Worm (Caenorhabditis elegans) whole organism, late embryonic: ENCODE results near the gene cpsf-1.
A peak's percentile ranks its signal among the peaks of the same experiment; 100 is the strongest.

Experiments used
- dmd-4 ChIP-seq: sonication (generic microtip); optimal IDR thresholded peaks from 2 replicates; lab custom pipeline; 2016; ENCODE audit warnings: borderline replicate concordance, missing genetic modification characterization, missing compliant biosample characterization
- elt-2 ChIP-seq: sonication (generic microtip); optimal IDR thresholded peaks from 2 replicates; lab custom pipeline; 2016; ENCODE audit warnings: missing genetic modification reagents, missing genetic modification characterization, missing compliant biosample characterization
- fkh-6 ChIP-seq: sonication (generic microtip); optimal IDR thresholded peaks from 2 replicates; lab custom pipeline; 2016; ENCODE audit warnings: missing genetic modification characterization, missing compliant biosample characterization
- odd-2 ChIP-seq: sonication (generic microtip); optimal IDR thresholded peaks from 2 replicates; lab custom pipeline; 2017; ENCODE audit warnings: antibody characterized with exemption, mild to moderate bottlenecking, missing genetic modification characterization, missing compliant biosample characterization
- pha-4 ChIP-seq: fragments of 150-350 bp; optimal IDR thresholded peaks from 2 replicates; lab custom pipeline; 2018; ENCODE audit warnings: missing biosample characterization, missing genetic modification reagents, missing genetic modification characterization
- pqm-1 ChIP-seq: sonication (generic microtip); optimal IDR thresholded peaks from 2 replicates; lab custom pipeline; 2016; ENCODE audit warnings: missing genetic modification characterization, missing compliant biosample characterization
- rnt-1 ChIP-seq: sonication (generic microtip); optimal IDR thresholded peaks from 2 replicates; lab custom pipeline; 2016; ENCODE audit warnings: missing genetic modification characterization, missing compliant biosample characterization
- unc-3 ChIP-seq, 2 experiments: fragments of 200-800 bp in 1 of 2; sonication (Bioruptor generic) in 1 of 2; sonication (generic microtip) in 1 of 2; conservative IDR thresholded peaks in 1 of 2; optimal IDR thresholded peaks in 1 of 2; 2 replicates each; pipeline versions ENCODE4 v1.3.6 to Lab custom; 2016 to 2022; ENCODE audit warnings: missing compliant biosample characterization in 2 of 2, missing genetic modification characterization in 2 of 2, missing genetic modification reagents in 1 of 2

DNA sequence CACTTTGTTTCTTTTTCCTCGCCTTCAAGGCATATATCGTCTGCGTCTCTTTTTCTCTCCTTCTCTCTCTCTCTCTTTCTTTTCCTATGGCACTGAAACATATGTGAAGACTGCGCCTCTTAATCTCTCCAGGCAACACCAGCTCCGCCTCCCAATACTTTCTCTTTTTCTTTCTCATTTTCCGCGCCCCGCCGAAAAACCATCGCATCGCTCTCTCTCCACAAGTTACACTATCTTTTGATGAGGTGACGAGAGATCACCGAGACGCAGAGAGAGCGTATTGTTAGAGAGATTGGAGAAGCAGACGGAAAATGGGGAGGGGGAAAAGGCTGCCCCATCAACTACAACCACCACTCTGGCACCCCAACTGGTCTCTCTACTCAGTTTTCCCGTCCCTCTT, 16.0 kb upstream of the cpsf-1 start:
- TF ChIP-seq dmd-4 (tag; lab: Kevin White, UChicago) (peak; percentile 65), pha-4 (tag; lab: Kevin White, UChicago) (no peak), fkh-6 (no peak), unc-3 (GFP tag; conservative IDR thresholded peaks at IDR 0.05; lab: Robert Waterston, UW) (no peak), unc-3 (tag; optimal IDR thresholded peaks at IDR 0.05; lab: Kevin White, UChicago) (peak; percentile 31), rnt-1 (tag; lab: Kevin White, UChicago) (peak; percentile 70), pqm-1 (tag; lab: Kevin White, UChicago) (no peak), odd-2 (tag; lab: Kevin White, UChicago) (no peak), elt-2 (no peak)
